Fruit fly (Drosophila melanogaster) whole organism, prepupa: Measurements from ENCODE around the gene CARPB.

Experiments used
- Blimp-1 ChIP-seq: fragments of 200-800 bp; sonication (Bioruptor generic); optimal IDR thresholded peaks from 3 replicates; lab custom pipeline; 2017; ENCODE audit warnings: missing biosample characterization, missing genetic modification characterization, mild to moderate bottlenecking, moderate library complexity, missing genetic modification reagents
- CG10669 ChIP-seq: fragments of 200-800 bp; sonication (Bioruptor generic); optimal IDR thresholded peaks from 3 replicates; lab custom pipeline; 2018; ENCODE audit warnings: missing biosample characterization, mild to moderate bottlenecking, missing genetic modification characterization, moderate library complexity
- CG11294 ChIP-seq: fragments of 200-800 bp; sonication (Bioruptor generic); IDR thresholded peaks from 2 replicates; pipeline ENCODE4 v1.3.6; 2022; ENCODE audit warnings: missing biosample characterization, missing genetic modification characterization
- CG15336 ChIP-seq: fragments of 200-800 bp; sonication (Bioruptor generic); IDR thresholded peaks from 2 replicates; pipeline ENCODE4 v1.3.6; 2022; ENCODE audit warnings: missing biosample characterization, missing genetic modification characterization
- CG1621 ChIP-seq: fragments of 200-800 bp; sonication (Bioruptor generic); optimal IDR thresholded peaks from 3 replicates; lab custom pipeline; 2018; ENCODE audit warnings: missing biosample characterization, mild to moderate bottlenecking, missing genetic modification characterization
- CG3032 ChIP-seq: fragments of 200-800 bp; optimal IDR thresholded peaks from 2 replicates; lab custom pipeline; 2019; ENCODE audit warnings: missing biosample characterization, mild to moderate bottlenecking, missing genetic modification characterization, moderate library complexity
- CG3919 ChIP-seq: fragments of 200-800 bp; sonication (Bioruptor generic); optimal IDR thresholded peaks from 3 replicates; lab custom pipeline; 2016; ENCODE audit warnings: missing biosample characterization, missing genetic modification characterization
- CG4318 ChIP-seq: fragments of 200-800 bp; sonication (Bioruptor generic); optimal IDR thresholded peaks from 3 replicates; lab custom pipeline; 2017; ENCODE audit warnings: missing biosample characterization, mild to moderate bottlenecking, missing genetic modification characterization
- CG6163 ChIP-seq: fragments of 200-800 bp; sonication (Bioruptor generic); IDR thresholded peaks from 3 replicates; pipeline ENCODE4 v1.3.6; 2022; ENCODE audit warnings: missing biosample characterization, missing genetic modification characterization
- CG6276 ChIP-seq: fragments of 200-800 bp; sonication (Bioruptor generic); optimal IDR thresholded peaks from 2 replicates; lab custom pipeline; 2017; ENCODE audit warnings: missing biosample characterization, mild to moderate bottlenecking, missing genetic modification characterization
- CG6792 ChIP-seq: fragments of 200-800 bp; sonication (Bioruptor generic); optimal IDR thresholded peaks from 3 replicates; lab custom pipeline; 2016; ENCODE audit warnings: missing biosample characterization, missing genetic modification characterization
- CG6854 ChIP-seq: fragments of 200-800 bp; sonication (Bioruptor generic); optimal IDR thresholded peaks from 2 replicates; lab custom pipeline; 2017; ENCODE audit warnings: missing biosample characterization, mild to moderate bottlenecking, missing genetic modification characterization
- CG8119 ChIP-seq: fragments of 200-800 bp; sonication (Bioruptor generic); IDR thresholded peaks from 3 replicates; pipeline ENCODE4 v1.3.6; 2022; ENCODE audit warnings: missing biosample characterization, missing genetic modification characterization
- CG9139 ChIP-seq: fragments of 200-800 bp; sonication (Bioruptor generic); optimal IDR thresholded peaks from 3 replicates; lab custom pipeline; 2017; ENCODE audit warnings: missing biosample characterization, mild to moderate bottlenecking, missing genetic modification characterization
- Eip78C ChIP-seq: fragments of 200-800 bp; sonication (Bioruptor generic); peaks from one replicate; lab custom pipeline; 2016; ENCODE audit warnings: missing biosample characterization, missing genetic modification characterization
- Ets21C ChIP-seq: fragments of 200-800 bp; sonication (Bioruptor generic); optimal IDR thresholded peaks from 3 replicates; lab custom pipeline; 2016; ENCODE audit warnings: missing biosample characterization, missing genetic modification characterization
- Ets96B ChIP-seq: fragments of 200-800 bp; optimal IDR thresholded peaks from 2 replicates; lab custom pipeline; 2019; ENCODE audit warnings: missing biosample characterization, mild to moderate bottlenecking, missing genetic modification characterization, moderate library complexity
- Gug ChIP-seq: fragments of 200-800 bp; sonication (Bioruptor generic); IDR thresholded peaks from 2 replicates; pipeline ENCODE4 v1.3.6; 2022; ENCODE audit warnings: missing biosample characterization, missing genetic modification characterization
- Hr38 ChIP-seq: sonication (Bioruptor generic); optimal IDR thresholded peaks from 2 replicates; lab custom pipeline; 2016; ENCODE audit warnings: missing biosample characterization, missing genetic modification characterization
- Hr39 ChIP-seq: fragments of 200-800 bp; sonication (Bioruptor generic); optimal IDR thresholded peaks from 2 replicates; lab custom pipeline; 2016; ENCODE audit warnings: missing biosample characterization, missing genetic modification characterization
- Hr4 ChIP-seq: fragments of 200-800 bp; sonication (Bioruptor generic); optimal IDR thresholded peaks from 3 replicates; lab custom pipeline; 2016; ENCODE audit warnings: missing biosample characterization, missing genetic modification characterization
- Lpt ChIP-seq: fragments of 200-800 bp; sonication (Bioruptor generic); optimal IDR thresholded peaks from 3 replicates; lab custom pipeline; 2016; ENCODE audit warnings: missing biosample characterization, missing genetic modification characterization
- Met ChIP-seq: fragments of 200-800 bp; sonication (Bioruptor generic); optimal IDR thresholded peaks from 3 replicates; lab custom pipeline; 2016; ENCODE audit warnings: missing biosample characterization, missing genetic modification characterization
- OdsH ChIP-seq: fragments of 200-800 bp; sonication (Bioruptor generic); optimal IDR thresholded peaks from 3 replicates; lab custom pipeline; 2016; ENCODE audit warnings: missing biosample characterization, missing genetic modification characterization
- Sox102F ChIP-seq: fragments of 200-800 bp; sonication (Bioruptor generic); optimal IDR thresholded peaks from 2 replicates; lab custom pipeline; 2016; ENCODE audit warnings: missing biosample characterization, mild to moderate bottlenecking, missing genetic modification characterization
- Sox14 ChIP-seq: fragments of 200-800 bp; sonication (Bioruptor generic); optimal IDR thresholded peaks from 3 replicates; lab custom pipeline; 2016; ENCODE audit warnings: missing biosample characterization, missing genetic modification characterization
- achi ChIP-seq: fragments of 200-800 bp; sonication (Bioruptor generic); optimal IDR thresholded peaks from 3 replicates; lab custom pipeline; 2016; ENCODE audit warnings: missing biosample characterization, missing genetic modification characterization
- acj6 ChIP-seq: fragments of 200-800 bp; sonication (Bioruptor generic); optimal IDR thresholded peaks from 3 replicates; lab custom pipeline; 2016; ENCODE audit warnings: missing biosample characterization, missing genetic modification characterization
- cyc ChIP-seq: fragments of 200-800 bp; sonication (Bioruptor generic); optimal IDR thresholded peaks from 3 replicates; lab custom pipeline; 2016; ENCODE audit warnings: missing biosample characterization, missing genetic modification characterization
- dsx ChIP-seq: fragments of 200-800 bp; optimal IDR thresholded peaks from 3 replicates; lab custom pipeline; 2019; ENCODE audit warnings: missing biosample characterization, mild to moderate bottlenecking, missing genetic modification characterization, moderate library complexity; ENCODE audit not compliant: poor library complexity, severe bottlenecking
- eg ChIP-seq: fragments of 200-800 bp; sonication (Bioruptor generic); IDR thresholded peaks from 3 replicates; pipeline ENCODE4 v1.3.6; 2022; ENCODE audit warnings: missing biosample characterization, missing genetic modification characterization
- fd85E ChIP-seq: fragments of 200-800 bp; sonication (Bioruptor generic); optimal IDR thresholded peaks from 3 replicates; lab custom pipeline; 2016; ENCODE audit warnings: missing biosample characterization, missing genetic modification characterization
- fkh ChIP-seq: fragments of 200-800 bp; sonication (Bioruptor generic); optimal IDR thresholded peaks from 3 replicates; lab custom pipeline; 2017; ENCODE audit warnings: missing biosample characterization, mild to moderate bottlenecking, missing genetic modification characterization, moderate library complexity
- pdm3 ChIP-seq: fragments of 200-800 bp; sonication (Bioruptor generic); optimal IDR thresholded peaks from 3 replicates; lab custom pipeline; 2016; ENCODE audit warnings: missing biosample characterization, missing genetic modification characterization
- salr ChIP-seq, 2 experiments: fragments of 200-800 bp; sonication (Bioruptor generic); optimal IDR thresholded peaks; 3 replicates each; lab custom pipeline; 2016 to 2018; ENCODE audit warnings: missing biosample characterization in 2 of 2, missing genetic modification characterization in 2 of 2, mild to moderate bottlenecking in 1 of 2
- svp ChIP-seq: fragments of 200-800 bp; sonication (Bioruptor generic); peaks from one replicate; lab custom pipeline; 2016; ENCODE audit warnings: missing biosample characterization, missing genetic modification characterization
- topi ChIP-seq: fragments of 200-800 bp; sonication (Bioruptor generic); optimal IDR thresholded peaks from 3 replicates; lab custom pipeline; 2016; ENCODE audit warnings: missing biosample characterization, missing genetic modification characterization
- vri ChIP-seq: fragments of 200-800 bp; sonication (Bioruptor generic); optimal IDR thresholded peaks from 3 replicates; lab custom pipeline; 2016; ENCODE audit warnings: missing biosample characterization, mild to moderate bottlenecking, missing genetic modification characterization

The CARPB gene

DNA sequence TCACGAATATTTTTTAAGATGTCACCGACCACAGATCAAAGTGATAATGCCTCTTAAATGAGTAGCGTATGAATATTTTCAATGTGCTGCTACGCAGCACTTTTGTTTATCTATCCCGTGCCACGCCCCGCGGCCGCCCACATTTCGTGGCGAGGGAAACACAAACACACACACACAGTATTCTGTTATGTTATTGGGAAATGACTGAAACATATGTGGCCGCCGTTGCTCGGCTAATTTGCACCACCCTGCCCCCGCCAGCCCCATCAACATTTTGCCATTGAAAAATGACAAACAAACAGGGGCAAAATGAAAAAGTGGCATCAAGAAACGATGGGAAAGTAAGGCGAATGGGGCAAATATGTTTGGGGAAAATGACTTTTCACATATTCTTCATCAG lies 94.2 kb downstream of the CARPB start:
- TF ChIP-seq svp (GFP tag; lab: Kevin White, UChicago) (peak; percentile 40), Hr38 (GFP tag; lab: Kevin White, UChicago) (no peak), CG15336 (GFP tag; lab: Robert Waterston, UW) (no peak)

DNA sequence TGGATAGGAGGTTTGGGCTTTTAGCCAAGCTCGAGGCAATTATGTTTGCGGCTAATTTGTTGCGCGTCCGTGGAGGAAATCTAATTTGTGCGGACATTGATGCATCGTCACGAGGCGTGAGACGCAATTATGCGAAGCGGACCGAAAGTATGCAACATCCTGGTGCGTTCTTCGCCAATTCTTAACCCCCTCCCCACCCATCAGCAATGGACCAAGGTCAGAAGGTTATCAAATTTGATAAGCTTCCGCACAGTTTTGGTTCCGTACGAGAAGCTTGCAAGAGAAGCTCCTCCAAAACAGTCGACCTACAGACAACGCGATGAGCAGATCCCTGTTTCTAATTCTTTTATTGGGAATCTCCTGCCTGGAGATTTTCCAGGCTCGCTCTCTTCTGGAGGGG lies 95.1 kb downstream of the CARPB start, which contains the start of gene CG1468:
Gene CG1468 (plus strand): TSS at position 298 of the 400 bp plus-strand sequence.
- TF ChIP-seq Met (GFP tag; lab: Kevin White, UChicago): no peak
- TF ChIP-seq Eip78C (GFP tag; lab: Kevin White, UChicago): peak; percentile 57
- TF ChIP-seq svp (GFP tag; lab: Kevin White, UChicago): peak; percentile 100
- TF ChIP-seq, all 60 proteins: peak for 2

DNA sequence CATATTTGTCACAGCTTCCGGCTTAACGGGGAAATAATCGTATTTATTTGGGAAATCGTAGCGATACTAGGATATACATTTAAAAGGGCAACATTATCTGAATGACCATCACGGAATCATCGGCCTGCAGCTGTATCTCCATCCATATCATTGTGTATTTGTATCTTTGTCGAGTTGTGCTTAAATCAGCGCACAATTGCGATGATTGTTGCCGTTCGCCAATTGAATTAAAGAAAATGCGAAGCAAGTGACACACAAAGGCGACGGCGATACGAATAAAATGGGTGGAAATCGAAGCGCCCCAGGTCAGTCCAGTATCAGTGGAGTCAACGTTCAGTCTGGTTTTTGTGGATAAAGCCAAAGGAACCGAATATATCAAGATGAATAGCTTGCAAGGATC lies 96.5 kb downstream of the CARPB start, which contains the start of gene CG9686:
Gene CG9686 (plus strand): TSS at position 301 of the 400 bp plus-strand sequence.
- peak; percentile 89 for TF ChIP-seq svp (GFP tag; lab: Kevin White, UChicago)
- TF ChIP-seq Eip78C (GFP tag; lab: Kevin White, UChicago): peak; percentile 5
- TF ChIP-seq Hr39 (GFP tag; lab: Kevin White, UChicago): no peak

DNA sequence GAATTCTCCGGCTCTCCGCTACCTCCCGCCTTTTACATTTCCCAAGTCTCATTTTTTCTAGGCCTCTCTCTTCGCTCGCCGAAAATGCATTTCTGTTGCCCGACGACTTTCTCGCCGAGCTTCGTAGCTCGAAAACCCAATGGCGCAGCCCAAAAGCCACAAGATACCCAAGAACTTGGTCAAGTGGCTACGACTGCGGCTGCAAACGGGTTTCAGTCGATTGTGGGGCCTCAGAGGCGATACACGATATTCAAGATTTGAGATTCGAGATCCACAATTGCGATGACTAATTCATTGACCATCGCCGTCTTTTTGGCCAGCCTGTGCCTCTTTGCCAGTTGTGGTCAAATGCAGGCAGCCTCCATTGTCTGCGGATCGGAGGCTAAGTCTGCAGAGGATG lies 98.7 kb downstream of the CARPB start, which contains the start of gene CG9689:
Gene CG9689 (plus strand): TSS at position 208 of the 400 bp plus-strand sequence.
- no peak for TF ChIP-seq CG11294 (GFP tag; lab: Robert Waterston, UW)
- no peak for TF ChIP-seq Sox102F (GFP tag; lab: Kevin White, UChicago)
- peak; percentile 73 for TF ChIP-seq Eip78C (GFP tag; lab: Kevin White, UChicago)
- TF ChIP-seq CG6163 (GFP tag; lab: Robert Waterston, UW): no peak
- no peak for TF ChIP-seq CG3032 (tag; lab: Kevin White, UChicago)
- no peak for TF ChIP-seq topi
- no peak for TF ChIP-seq CG8119 (GFP tag; lab: Robert Waterston, UW)
- TF ChIP-seq Hr39 (GFP tag; lab: Kevin White, UChicago): no peak
- TF ChIP-seq CG1621 (tag; lab: Kevin White, UChicago): peak; percentile 24
- TF ChIP-seq CG4318 (GFP tag; lab: Kevin White, UChicago): no peak
- no peak for TF ChIP-seq salr (GFP tag; optimal IDR thresholded peaks at IDR 0.05; lab: Kevin White, UChicago)
- TF ChIP-seq CG9139 (GFP tag; lab: Kevin White, UChicago): no peak
- TF ChIP-seq CG10669 (GFP tag; lab: Kevin White, UChicago): no peak
- TF ChIP-seq CG15336 (GFP tag; lab: Robert Waterston, UW): peak; percentile 15; the same call in 1 of the 2 replicates
- TF ChIP-seq Ets96B (tag; lab: Kevin White, UChicago): no peak
- no peak for TF ChIP-seq Hr4 (GFP tag; lab: Kevin White, UChicago)
- no peak for TF ChIP-seq dsx (GFP tag; lab: Kevin White, UChicago)
- no peak for TF ChIP-seq fd85E
- no peak for TF ChIP-seq svp (GFP tag; lab: Kevin White, UChicago)
- no peak for TF ChIP-seq Sox14 (GFP tag; lab: Kevin White, UChicago)
- TF ChIP-seq eg (GFP tag; lab: Robert Waterston, UW): 0 out of 3 replicates have a peak, but pooled peaks have one; percentile 20
- peak; percentile 1 for TF ChIP-seq CG6854 (GFP tag; lab: Kevin White, UChicago)
- TF ChIP-seq CG6276 (GFP tag; lab: Kevin White, UChicago): no peak
- TF ChIP-seq Gug: no peak
- TF ChIP-seq Ets21C (GFP tag; lab: Kevin White, UChicago): no peak
- no peak for TF ChIP-seq acj6 (GFP tag; lab: Kevin White, UChicago)
- TF ChIP-seq CG3919: peak; percentile 9
- TF ChIP-seq Lpt (GFP tag; lab: Kevin White, UChicago): peak; percentile 36
- no peak for TF ChIP-seq cyc (GFP tag; lab: Kevin White, UChicago)
- TF ChIP-seq fkh (GFP tag; lab: Kevin White, UChicago): no peak
- no peak for TF ChIP-seq vri (GFP tag; lab: Kevin White, UChicago)
- TF ChIP-seq, all 60 proteins: peak for 7

DNA sequence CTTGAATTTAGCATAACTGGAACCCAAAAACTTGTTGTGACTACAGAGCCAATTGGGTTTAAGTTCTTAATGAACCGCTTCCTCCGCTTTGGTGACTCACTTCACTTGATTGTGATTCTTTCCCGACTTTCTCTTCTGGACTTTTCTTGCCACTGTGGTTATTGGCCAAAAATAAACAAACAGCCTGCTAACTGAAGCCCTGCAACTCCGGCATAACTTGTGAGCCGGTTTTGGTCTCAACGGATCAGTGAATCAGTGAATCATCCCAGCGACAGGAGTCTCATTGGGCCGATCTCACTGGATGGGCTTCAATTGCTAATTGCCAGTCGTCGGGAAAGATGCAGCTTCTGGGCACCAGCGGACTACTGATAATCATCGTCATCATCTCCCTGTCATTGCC lies 99.9 kb downstream of the CARPB start:
- TF ChIP-seq Blimp-1: peak; percentile 63
- peak; percentile 32 for TF ChIP-seq CG6854 (GFP tag; lab: Kevin White, UChicago)
- TF ChIP-seq CG6792: no peak
- no peak for TF ChIP-seq topi
- no peak for TF ChIP-seq pdm3 (GFP tag; lab: Kevin White, UChicago)
- TF ChIP-seq CG4318 (GFP tag; lab: Kevin White, UChicago): no peak
- TF ChIP-seq svp (GFP tag; lab: Kevin White, UChicago): peak; percentile 53
- TF ChIP-seq CG8119 (GFP tag; lab: Robert Waterston, UW): no peak
- no peak for TF ChIP-seq achi
- no peak for TF ChIP-seq CG6163 (GFP tag; lab: Robert Waterston, UW)
- no peak for TF ChIP-seq OdsH
